Worm (Caenorhabditis elegans) whole organism, young adult: ENCODE measurements around the gene Y34F4.3.
A peak's percentile ranks its signal among the peaks of the same experiment; 100 is the strongest.

Experiments used
- B0261.1 ChIP-seq: sonication (generic microtip); optimal IDR thresholded peaks from 2 replicates; lab custom pipeline; 2016; ENCODE audit warnings: mild to moderate bottlenecking, missing genetic modification characterization, moderate library complexity, missing compliant biosample characterization
- C17E4.6 ChIP-seq: fragments of 200-800 bp; sonication (Bioruptor generic); IDR thresholded peaks from 2 replicates; pipeline ENCODE4 v1.3.6; 2022; ENCODE audit warnings: missing genetic modification reagents, missing genetic modification characterization, missing compliant biosample characterization
- D2030.7 ChIP-seq: fragments of 200-800 bp; sonication (Bioruptor generic); IDR thresholded peaks from 2 replicates; pipeline ENCODE4 v1.3.6; 2022; ENCODE audit warnings: missing genetic modification reagents, missing genetic modification characterization, missing compliant biosample characterization
- F55B11.4 ChIP-seq: sonication (generic microtip); optimal IDR thresholded peaks from 2 replicates; lab custom pipeline; 2016; ENCODE audit warnings: missing compliant biosample characterization, missing genetic modification characterization, borderline replicate concordance; ENCODE audit not compliant: insufficient read depth
- F57C9.4 ChIP-seq: sonication (generic microtip); optimal IDR thresholded peaks from 2 replicates; lab custom pipeline; 2017; ENCODE audit warnings: mild to moderate bottlenecking, missing genetic modification characterization, missing compliant biosample characterization
- Y79H2A.3 ChIP-seq: fragments of 200-800 bp; sonication (Bioruptor generic); conservative IDR thresholded peaks from 2 replicates; pipeline ENCODE4 v1.3.6; 2022; ENCODE audit warnings: missing genetic modification reagents, missing genetic modification characterization, missing compliant biosample characterization
- ZK185.1 ChIP-seq: sonication (generic microtip); optimal IDR thresholded peaks from 2 replicates; lab custom pipeline; 2016; ENCODE audit warnings: mild to moderate bottlenecking, missing genetic modification characterization, missing compliant biosample characterization; ENCODE audit not compliant: poor library complexity, severe bottlenecking
- aptf-3 ChIP-seq: fragments of 200-800 bp; sonication (Bioruptor generic); IDR thresholded peaks from 2 replicates; pipeline ENCODE4 v1.3.6; 2022; ENCODE audit warnings: missing genetic modification characterization, missing compliant biosample characterization
- bed-1 ChIP-seq: fragments of 200-800 bp; sonication (Bioruptor generic); IDR thresholded peaks from 2 replicates; pipeline ENCODE4 v1.3.6; 2022; ENCODE audit warnings: missing genetic modification reagents, missing genetic modification characterization, missing compliant biosample characterization
- bed-2 ChIP-seq: fragments of 200-800 bp; sonication (Bioruptor generic); IDR thresholded peaks from 2 replicates; pipeline ENCODE4 v1.3.6; 2022; ENCODE audit warnings: missing genetic modification reagents, missing genetic modification characterization, missing compliant biosample characterization
- ceh-27 ChIP-seq: fragments of 200-800 bp; sonication (Bioruptor generic); optimal IDR thresholded peaks from 2 replicates; lab custom pipeline; 2018; ENCODE audit warnings: mild to moderate bottlenecking, missing genetic modification characterization, moderate library complexity, missing compliant biosample characterization
- chd-7 ChIP-seq: sonication (generic microtip); optimal IDR thresholded peaks from 2 replicates; lab custom pipeline; 2016; ENCODE audit warnings: mild to moderate bottlenecking, missing genetic modification characterization, moderate library complexity, missing compliant biosample characterization
- die-1 ChIP-seq: sonication (generic microtip); optimal IDR thresholded peaks from 2 replicates; lab custom pipeline; 2016; ENCODE audit warnings: missing genotype, mild to moderate bottlenecking, missing genetic modification characterization, missing compliant biosample characterization
- dox-1 ChIP-seq: fragments of 200-800 bp; sonication (Bioruptor generic); IDR thresholded peaks from 2 replicates; pipeline ENCODE4 v1.3.6; 2022; ENCODE audit warnings: missing genetic modification reagents, missing genetic modification characterization, missing compliant biosample characterization
- efl-1 ChIP-seq: fragments of 150-350 bp; optimal IDR thresholded peaks from 2 replicates; lab custom pipeline; 2014; ENCODE audit warnings: missing biosample characterization, missing genetic modification reagents, missing genetic modification characterization
- egrh-3 ChIP-seq: fragments of 200-800 bp; sonication (Bioruptor generic); IDR thresholded peaks from 2 replicates; pipeline ENCODE4 v1.3.6; 2022; ENCODE audit warnings: missing genetic modification reagents, missing genetic modification characterization, missing compliant biosample characterization
- hmg-1.2 ChIP-seq: fragments of 200-800 bp; sonication (Bioruptor generic); IDR thresholded peaks from 2 replicates; pipeline ENCODE4 v1.3.6; 2022; ENCODE audit warnings: missing genetic modification reagents, missing genetic modification characterization, missing compliant biosample characterization
- lin-54 ChIP-seq: fragments of 200-800 bp; sonication (Bioruptor generic); optimal IDR thresholded peaks from 2 replicates; lab custom pipeline; 2018; ENCODE audit warnings: mild to moderate bottlenecking, missing genetic modification characterization, missing compliant biosample characterization
- madf-3 ChIP-seq: fragments of 200-800 bp; sonication (Bioruptor generic); IDR thresholded peaks from 2 replicates; pipeline ENCODE4 v1.3.6; 2022; ENCODE audit warnings: missing genetic modification reagents, missing genetic modification characterization, missing compliant biosample characterization
- madf-6 ChIP-seq: fragments of 200-800 bp; sonication (Bioruptor generic); IDR thresholded peaks from 2 replicates; pipeline ENCODE4 v1.3.6; 2022; ENCODE audit warnings: missing genetic modification reagents, missing genetic modification characterization, missing compliant biosample characterization
- mes-4 ChIP-seq: sonication (generic microtip); optimal IDR thresholded peaks from 2 replicates; lab custom pipeline; 2016; ENCODE audit warnings: missing genotype, missing genetic modification characterization, missing compliant biosample characterization
- nfyb-1 ChIP-seq: fragments of 200-800 bp; sonication (Bioruptor generic); IDR thresholded peaks from 2 replicates; pipeline ENCODE4 v1.3.6; 2022; ENCODE audit warnings: missing genetic modification reagents, missing genetic modification characterization, missing compliant biosample characterization
- pbrm-1 ChIP-seq: fragments of 200-800 bp; sonication (Bioruptor generic); IDR thresholded peaks from 2 replicates; pipeline ENCODE4 v1.3.6; 2022; ENCODE audit warnings: missing genetic modification reagents, missing genetic modification characterization, missing compliant biosample characterization
- rec-8 ChIP-seq, 2 experiments: sonication (generic microtip); optimal IDR thresholded peaks; 2 replicates each; lab custom pipeline; 2016; ENCODE audit warnings: mild to moderate bottlenecking in 2 of 2, missing genetic modification characterization in 2 of 2, missing genetic modification reagents in 2 of 2, missing genotype in 2 of 2, missing biosample characterization in 1 of 2, missing compliant biosample characterization in 1 of 2, moderate library complexity in 1 of 2
- rpc-1 ChIP-seq, 2 experiments: fragments of 150-350 bp in 1 of 2; sonication (generic microtip) in 1 of 2; optimal IDR thresholded peaks; 2 replicates each; lab custom pipeline; 2014 to 2018; ENCODE audit warnings: missing biosample characterization in 1 of 2, missing genetic modification characterization in 1 of 2, missing genetic modification reagents in 1 of 2, missing genotype in 1 of 2
- sdz-38 ChIP-seq: sonication (generic microtip); optimal IDR thresholded peaks from 2 replicates; lab custom pipeline; 2016; ENCODE audit warnings: missing genotype, missing genetic modification characterization, missing compliant biosample characterization
- snpc-1.1 ChIP-seq: sonication (generic microtip); optimal IDR thresholded peaks from 2 replicates; lab custom pipeline; 2017; ENCODE audit warnings: missing genetic modification characterization, mild to moderate bottlenecking, missing compliant biosample characterization, antibody characterized with exemption, moderate library complexity, missing genotype, missing genetic modification reagents; ENCODE audit not compliant: insufficient read depth
- snpc-1.3 ChIP-seq: sonication (generic microtip); optimal IDR thresholded peaks from 2 replicates; lab custom pipeline; 2017; ENCODE audit warnings: missing genetic modification characterization, mild to moderate bottlenecking, missing compliant biosample characterization, antibody characterized with exemption, moderate library complexity, missing genotype, missing genetic modification reagents; ENCODE audit not compliant: insufficient read depth
- snpc-4 ChIP-seq, 5 experiments: fragments of 150-350 bp in 1 of 5; sonication (generic microtip) in 4 of 5; optimal IDR thresholded peaks; 2 replicates each; lab custom pipeline; 2014 to 2018; ENCODE audit warnings: missing genetic modification characterization in 5 of 5, missing biosample characterization in 3 of 5, antibody characterized with exemption in 2 of 5, mild to moderate bottlenecking in 2 of 5, missing compliant biosample characterization in 2 of 5, missing genotype in 2 of 5, moderate library complexity in 2 of 5, missing genetic modification reagents in 1 of 5
- tbp1 ChIP-seq: fragments of 200-800 bp; sonication (Bioruptor generic); optimal IDR thresholded peaks from 2 replicates; lab custom pipeline; 2018; ENCODE audit warnings: mild to moderate bottlenecking, missing genetic modification characterization, missing compliant biosample characterization
- tbx-9 ChIP-seq: sonication (generic microtip); optimal IDR thresholded peaks from 2 replicates; lab custom pipeline; 2016; ENCODE audit warnings: borderline replicate concordance, missing genetic modification characterization, inconsistent platforms, missing compliant biosample characterization
- tlf-1 ChIP-seq: fragments of 200-800 bp; sonication (Bioruptor generic); optimal IDR thresholded peaks from 2 replicates; lab custom pipeline; 2018; ENCODE audit warnings: mild to moderate bottlenecking, missing genetic modification characterization, missing compliant biosample characterization
- unc-62 ChIP-seq: fragments of 150-350 bp; optimal IDR thresholded peaks from 2 replicates; lab custom pipeline; 2014; ENCODE audit warnings: missing biosample characterization, missing genetic modification reagents, missing genetic modification characterization
- zfh-2 ChIP-seq: fragments of 200-800 bp; sonication (Bioruptor generic); conservative IDR thresholded peaks from 2 replicates; pipeline ENCODE4 v1.3.6; 2022; ENCODE audit warnings: missing genetic modification reagents, missing genetic modification characterization, missing compliant biosample characterization
- ztf-18 ChIP-seq: sonication (generic microtip); optimal IDR thresholded peaks from 2 replicates; lab custom pipeline; 2016; ENCODE audit warnings: missing genotype, mild to moderate bottlenecking, missing genetic modification characterization, missing compliant biosample characterization
- ztf-25 ChIP-seq: fragments of 200-800 bp; sonication (Bioruptor generic); IDR thresholded peaks from 2 replicates; pipeline ENCODE4 v1.3.6; 2022; ENCODE audit warnings: missing genetic modification reagents, missing genetic modification characterization, missing compliant biosample characterization
- ztf-26 ChIP-seq: sonication (generic microtip); optimal IDR thresholded peaks from 2 replicates; lab custom pipeline; 2017; ENCODE audit warnings: missing genetic modification characterization, missing compliant biosample characterization
- ztf-3 ChIP-seq: fragments of 200-800 bp; sonication (Bioruptor generic); optimal IDR thresholded peaks from 2 replicates; lab custom pipeline; 2018; ENCODE audit warnings: mild to moderate bottlenecking, missing genetic modification characterization, missing compliant biosample characterization
- ztf-6 ChIP-seq: fragments of 200-800 bp; sonication (Bioruptor generic); IDR thresholded peaks from 2 replicates; pipeline ENCODE4 v1.3.6; 2022; ENCODE audit warnings: missing genetic modification reagents, missing genetic modification characterization, missing compliant biosample characterization

Y34F4.3 gene

DNA sequence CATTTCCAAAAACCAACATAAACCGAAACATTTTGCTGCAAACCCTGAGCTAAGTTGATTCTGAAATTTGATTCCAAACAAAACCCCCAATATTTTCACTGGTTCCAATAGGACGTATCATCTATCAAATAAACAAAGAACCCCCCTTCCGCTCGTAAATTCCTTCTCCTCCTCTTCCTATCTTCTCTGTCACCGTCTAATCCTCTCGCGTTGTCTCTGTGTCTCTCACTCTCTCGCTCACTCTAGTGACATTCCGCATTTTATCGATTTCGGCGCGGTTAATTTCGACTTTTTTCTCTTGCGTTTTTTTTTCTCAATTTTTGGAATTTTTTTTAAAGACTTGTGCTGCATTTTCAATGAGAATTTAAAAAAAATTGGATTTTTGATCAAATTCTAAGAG lies 34.0 kb downstream of the Y34F4.3 start:
- TF ChIP-seq Y79H2A.3 (GFP tag; lab: Robert Waterston, UW) = no peak
- TF ChIP-seq chd-7 (tag; lab: Kevin White, UChicago) = no peak
- 0 out of 2 replicates have a peak, but pooled peaks have one; percentile 7 for TF ChIP-seq nfyb-1 (GFP tag; lab: Robert Waterston, UW)
- no peak for TF ChIP-seq mes-4 (tag; lab: Kevin White, UChicago)
- peak; percentile 80 for TF ChIP-seq hmg-1.2 (GFP tag; lab: Robert Waterston, UW)
- no peak for TF ChIP-seq aptf-3 (GFP tag; lab: Robert Waterston, UW)
- no peak for TF ChIP-seq sdz-38 (tag; lab: Kevin White, UChicago)
- TF ChIP-seq ZK185.1 (tag; lab: Kevin White, UChicago) = no peak
- TF ChIP-seq, all 124 proteins: peak for 2

DNA sequence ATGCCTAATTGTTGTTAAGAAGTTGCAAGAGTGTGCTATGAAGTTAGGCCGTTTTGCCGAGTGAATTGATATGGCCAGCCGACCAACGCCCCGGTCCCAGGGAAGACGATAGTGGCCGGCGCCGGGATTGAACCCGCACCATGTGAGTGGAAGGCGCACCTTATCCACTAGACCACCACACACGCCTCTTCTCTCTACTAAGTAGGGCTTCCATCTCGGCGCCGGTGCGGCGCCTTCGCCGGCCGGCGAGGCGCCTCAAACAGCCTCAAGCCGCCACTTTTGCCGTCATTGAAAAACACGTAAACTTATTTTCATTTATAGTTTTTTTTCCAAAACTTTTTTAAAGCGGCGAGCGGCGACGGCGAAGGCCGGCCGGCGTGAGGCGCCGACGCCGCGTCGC lies 37.1 kb downstream of the Y34F4.3 start:
- TF ChIP-seq rpc-1 (optimal IDR thresholded peaks at IDR 0.05; lab: Kevin White, UChicago) (no peak), rpc-1 (tag; optimal IDR thresholded peaks at IDR 0.05; lab: Kevin White, UChicago) (peak; percentile 38), egrh-3 (GFP tag; lab: Robert Waterston, UW) (peak; percentile 52; the same call in 1 of the 2 replicates), B0261.1 (tag; lab: Kevin White, UChicago) (peak; percentile 27), tbp1 (GFP tag; lab: Kevin White, UChicago) (peak; percentile 53), ztf-18 (no peak), zfh-2 (GFP tag; lab: Robert Waterston, UW) (peak; percentile 83), ztf-26 (tag; lab: Kevin White, UChicago) (no peak), dox-1 (GFP tag; lab: Robert Waterston, UW) (peak; percentile 58)

DNA sequence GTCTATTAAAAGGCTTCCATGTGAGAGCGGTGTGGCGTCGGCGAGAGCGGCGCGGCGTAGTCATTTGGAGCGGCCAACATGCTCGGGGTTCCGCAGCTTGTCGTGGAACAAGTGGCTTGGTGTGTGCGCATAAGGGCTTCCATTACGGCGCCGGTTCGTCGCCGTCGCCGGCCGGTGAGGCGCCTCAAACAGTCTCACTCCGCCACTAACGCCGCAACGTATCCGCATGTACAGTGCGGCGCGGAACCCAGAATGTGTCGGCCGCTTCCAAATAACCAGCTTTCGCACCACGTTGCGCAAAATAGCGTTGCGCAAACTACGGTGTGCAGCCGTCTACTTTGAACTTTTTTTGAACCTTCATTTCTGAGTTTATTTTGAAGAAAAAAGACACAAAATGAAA lies 45.1 kb downstream of the Y34F4.3 start:
- TF ChIP-seq F55B11.4 (tag; lab: Kevin White, UChicago) (no peak), snpc-1.1 (tag; lab: Kevin White, UChicago) (peak; percentile 43), bed-1 (GFP tag; lab: Robert Waterston, UW) (no peak), bed-2 (GFP tag; lab: Robert Waterston, UW) (no peak), snpc-4 (GFP tag; optimal IDR thresholded peaks at IDR 0.05; lab: Kevin White, UChicago) (no peak), snpc-4 (tag; optimal IDR thresholded peaks at IDR 0.05; lab: Kevin White, UChicago) (peak in 1 of 4 experiments; percentile 86), egrh-3 (GFP tag; lab: Robert Waterston, UW) (peak; percentile 56; the same call in 1 of the 2 replicates), tlf-1 (GFP tag; lab: Kevin White, UChicago) (no peak), pbrm-1 (GFP tag; lab: Robert Waterston, UW) (0 out of 2 replicates have a peak, but pooled peaks have one; percentile 18), efl-1 (GFP tag; lab: Kevin White, UChicago) (no peak), ztf-18 (no peak), die-1 (no peak), F57C9.4 (tag; lab: Kevin White, UChicago) (no peak), snpc-1.3 (tag; lab: Kevin White, UChicago) (no peak), tbx-9 (tag; lab: Kevin White, UChicago) (no peak), nfyb-1 (GFP tag; lab: Robert Waterston, UW) (no peak), ceh-27 (no peak), rec-8 (tag; optimal IDR thresholded peaks at IDR 0.05; lab: Kevin White, UChicago) (no peak), hmg-1.2 (GFP tag; lab: Robert Waterston, UW) (0 out of 2 replicates have a peak, but pooled peaks have one; percentile 24), ztf-3 (GFP tag; lab: Kevin White, UChicago) (no peak), zfh-2 (GFP tag; lab: Robert Waterston, UW) (peak; percentile 84), madf-6 (GFP tag; lab: Robert Waterston, UW) (no peak), ztf-25 (GFP tag; lab: Robert Waterston, UW) (no peak), C17E4.6 (no peak), D2030.7 (no peak), unc-62 (GFP tag; lab: Kevin White, UChicago) (no peak), madf-3 (GFP tag; lab: Robert Waterston, UW) (0 out of 2 replicates have a peak, but pooled peaks have one; percentile 13), ztf-6 (GFP tag; lab: Robert Waterston, UW) (no peak), ZK185.1 (tag; lab: Kevin White, UChicago) (no peak), lin-54 (GFP tag; lab: Kevin White, UChicago) (no peak)
